Fruit fly (Drosophila melanogaster): ENCODE data around the gene CG14419.

DNA sequence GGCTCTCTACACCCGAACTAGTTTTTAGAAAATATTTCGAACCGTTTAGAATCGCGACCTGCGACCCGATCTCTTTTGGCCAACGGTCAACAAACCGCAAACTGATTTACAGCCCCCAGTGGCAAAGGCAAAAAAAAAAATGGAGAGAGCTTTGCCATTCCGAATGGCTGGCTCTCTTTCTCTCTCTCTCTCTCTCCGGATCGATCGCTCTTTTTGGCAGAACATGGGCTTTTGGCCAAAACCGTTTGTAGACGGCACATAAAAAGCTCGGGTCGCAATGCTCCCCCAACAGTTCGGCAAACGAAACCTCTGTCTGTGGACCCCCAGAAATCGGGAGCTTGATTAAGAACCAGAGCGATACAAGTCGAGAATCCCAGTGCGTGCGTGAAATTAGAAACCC is 43.8 kb upstream of the CG14419 start, which contains the start of gene CG32793:
- no peak for TF ChIP-seq fru (GFP tag; optimal IDR thresholded peaks at IDR 0.05)
- TF ChIP-seq h (GFP tag; optimal IDR thresholded peaks at IDR 0.05): no peak
- TF ChIP-seq psq (GFP tag; optimal IDR thresholded peaks at IDR 0.05): no peak
- no peak for TF ChIP-seq Abd-B (GFP tag; optimal IDR thresholded peaks at IDR 0.05)
- no peak for TF ChIP-seq brk (GFP tag; optimal IDR thresholded peaks at IDR 0.05)
- TF ChIP-seq Mio (GFP tag; optimal IDR thresholded peaks at IDR 0.05): no peak
- TF ChIP-seq usp (GFP tag; optimal IDR thresholded peaks at IDR 0.05): no peak
- no peak for TF ChIP-seq Hr83 (GFP tag; optimal IDR thresholded peaks at IDR 0.05; ENCODE audit: poor library complexity, severe bottlenecking)
- TF ChIP-seq Sp1 (GFP tag; optimal IDR thresholded peaks at IDR 0.05): no peak

Measured in whole organism, wandering third instar larva.